Worm (Caenorhabditis elegans) whole organism, late embryonic: ENCODE data around the gene T03G11.10.

Experiments
- C08G9.2 ChIP-seq: sonication (generic microtip); optimal IDR thresholded peaks from 2 replicates; lab custom pipeline; 2016; ENCODE audit warnings: mild to moderate bottlenecking, missing genetic modification characterization, moderate library complexity, missing compliant biosample characterization
- K02D7.2 ChIP-seq: sonication (generic microtip); optimal IDR thresholded peaks from 2 replicates; lab custom pipeline; 2017; ENCODE audit warnings: mild to moderate bottlenecking, missing genetic modification characterization, missing compliant biosample characterization
- ahr-1 ChIP-seq: sonication (generic microtip); optimal IDR thresholded peaks from 2 replicates; lab custom pipeline; 2016; ENCODE audit warnings: missing genetic modification characterization, missing compliant biosample characterization
- ama-1 ChIP-seq: fragments of 150-350 bp; optimal IDR thresholded peaks from 2 replicates; lab custom pipeline; 2014
- ceh-14 ChIP-seq: sonication (generic microtip); optimal IDR thresholded peaks from 2 replicates; lab custom pipeline; 2016; ENCODE audit warnings: missing genotype, missing genetic modification characterization, missing compliant biosample characterization
- ceh-18 ChIP-seq: sonication (generic microtip); optimal IDR thresholded peaks from 2 replicates; lab custom pipeline; 2016; ENCODE audit warnings: missing genetic modification characterization, missing compliant biosample characterization
- ceh-19 ChIP-seq: fragments of 200-800 bp; sonication (Bioruptor generic); optimal IDR thresholded peaks from 2 replicates; lab custom pipeline; 2018; ENCODE audit warnings: mild to moderate bottlenecking, missing genetic modification characterization, missing compliant biosample characterization
- ceh-2 ChIP-seq: sonication (generic microtip); optimal IDR thresholded peaks from 2 replicates; lab custom pipeline; 2016; ENCODE audit warnings: missing genotype, missing genetic modification characterization, missing compliant biosample characterization
- ceh-30 ChIP-seq: fragments of 150-350 bp; optimal IDR thresholded peaks from 2 replicates; lab custom pipeline; 2014; ENCODE audit warnings: missing biosample characterization, missing genetic modification characterization
- ceh-31 ChIP-seq: sonication (generic microtip); optimal IDR thresholded peaks from 2 replicates; lab custom pipeline; 2016; ENCODE audit warnings: missing genetic modification characterization, missing compliant biosample characterization
- ceh-34 ChIP-seq: sonication (generic microtip); optimal IDR thresholded peaks from 2 replicates; lab custom pipeline; 2016; ENCODE audit warnings: mild to moderate bottlenecking, missing genetic modification characterization, missing compliant biosample characterization
- ceh-48 ChIP-seq: sonication (generic microtip); optimal IDR thresholded peaks from 2 replicates; lab custom pipeline; 2016; ENCODE audit warnings: missing genetic modification characterization, inconsistent platforms, missing compliant biosample characterization
- dve-1 ChIP-seq: sonication (generic microtip); optimal IDR thresholded peaks from 2 replicates; lab custom pipeline; 2017; ENCODE audit warnings: antibody characterized with exemption, mild to moderate bottlenecking, missing genetic modification characterization, missing compliant biosample characterization
- elt-2 ChIP-seq: sonication (generic microtip); optimal IDR thresholded peaks from 2 replicates; lab custom pipeline; 2016; ENCODE audit warnings: missing genetic modification reagents, missing genetic modification characterization, missing compliant biosample characterization
- fkh-6 ChIP-seq: sonication (generic microtip); optimal IDR thresholded peaks from 2 replicates; lab custom pipeline; 2016; ENCODE audit warnings: missing genetic modification characterization, missing compliant biosample characterization
- gmeb-2 ChIP-seq: sonication (generic microtip); optimal IDR thresholded peaks from 2 replicates; lab custom pipeline; 2016; ENCODE audit warnings: missing genetic modification characterization, inconsistent platforms, missing compliant biosample characterization
- hlh-6 ChIP-seq: sonication (generic microtip); optimal IDR thresholded peaks from 2 replicates; lab custom pipeline; 2016; ENCODE audit warnings: missing genotype, missing genetic modification characterization, missing compliant biosample characterization
- lim-6 ChIP-seq: sonication (generic microtip); optimal IDR thresholded peaks from 2 replicates; lab custom pipeline; 2016; ENCODE audit warnings: missing genetic modification characterization, missing compliant biosample characterization
- nfya-1 ChIP-seq: sonication (generic microtip); optimal IDR thresholded peaks from 2 replicates; lab custom pipeline; 2017; ENCODE audit warnings: missing genetic modification characterization, mild to moderate bottlenecking, missing compliant biosample characterization, antibody characterized with exemption, moderate library complexity
- nhr-11 ChIP-seq: fragments of 150-350 bp; optimal IDR thresholded peaks from 2 replicates; lab custom pipeline; 2014; ENCODE audit warnings: missing biosample characterization, missing genetic modification characterization
- nhr-232 ChIP-seq: sonication (generic microtip); optimal IDR thresholded peaks from 2 replicates; lab custom pipeline; 2016; ENCODE audit warnings: missing genetic modification characterization, missing compliant biosample characterization
- pag-3 ChIP-seq: sonication (generic microtip); optimal IDR thresholded peaks from 2 replicates; lab custom pipeline; 2016; ENCODE audit warnings: missing compliant biosample characterization, missing genetic modification characterization, borderline replicate concordance
- pat-9 ChIP-seq: fragments of 200-800 bp; sonication (Bioruptor generic); optimal IDR thresholded peaks from 2 replicates; lab custom pipeline; 2018; ENCODE audit warnings: mild to moderate bottlenecking, missing genetic modification characterization, moderate library complexity, missing compliant biosample characterization
- pax-1 ChIP-seq: fragments of 150-350 bp; optimal IDR thresholded peaks from 2 replicates; lab custom pipeline; 2014; ENCODE audit warnings: missing biosample characterization, missing genetic modification characterization
- pha-2 ChIP-seq: sonication (generic microtip); optimal IDR thresholded peaks from 2 replicates; lab custom pipeline; 2017; ENCODE audit warnings: mild to moderate bottlenecking, missing genetic modification characterization, missing compliant biosample characterization
- pqm-1 ChIP-seq: sonication (generic microtip); optimal IDR thresholded peaks from 2 replicates; lab custom pipeline; 2016; ENCODE audit warnings: missing genetic modification characterization, missing compliant biosample characterization
- pros-1 ChIP-seq: fragments of 150-350 bp; optimal IDR thresholded peaks from 2 replicates; lab custom pipeline; 2014; ENCODE audit warnings: missing biosample characterization, missing genetic modification reagents, missing genetic modification characterization
- rnt-1 ChIP-seq: sonication (generic microtip); optimal IDR thresholded peaks from 2 replicates; lab custom pipeline; 2016; ENCODE audit warnings: missing genetic modification characterization, missing compliant biosample characterization
- sdc-2 ChIP-seq: sonication (generic microtip); optimal IDR thresholded peaks from 2 replicates; lab custom pipeline; 2016; ENCODE audit warnings: missing genotype, missing genetic modification characterization, missing compliant biosample characterization
- tbx-2 ChIP-seq: sonication (generic microtip); optimal IDR thresholded peaks from 2 replicates; lab custom pipeline; 2016; ENCODE audit warnings: missing genetic modification characterization, missing compliant biosample characterization
- unc-3 ChIP-seq, 2 experiments: fragments of 200-800 bp in 1 of 2; sonication (Bioruptor generic) in 1 of 2; sonication (generic microtip) in 1 of 2; conservative IDR thresholded peaks in 1 of 2; optimal IDR thresholded peaks in 1 of 2; 2 replicates each; pipeline versions ENCODE4 v1.3.6 to Lab custom; 2016 to 2022; ENCODE audit warnings: missing compliant biosample characterization in 2 of 2, missing genetic modification characterization in 2 of 2, missing genetic modification reagents in 1 of 2
- unc-42 ChIP-seq: sonication (generic microtip); optimal IDR thresholded peaks from 2 replicates; lab custom pipeline; 2016; ENCODE audit warnings: missing genotype, missing genetic modification characterization, missing compliant biosample characterization
- zip-5 ChIP-seq: sonication (generic microtip); optimal IDR thresholded peaks from 2 replicates; lab custom pipeline; 2016; ENCODE audit warnings: missing genetic modification characterization, missing compliant biosample characterization
- ztf-16 ChIP-seq: sonication (generic microtip); optimal IDR thresholded peaks from 2 replicates; lab custom pipeline; 2017; ENCODE audit warnings: missing genetic modification characterization, missing compliant biosample characterization

Gene T03G11.10

ce11 chrX:5135548-5135947 lies 35.4 kb downstream of the T03G11.10 start:
- TF ChIP-seq ceh-19 (GFP tag; lab: Kevin White, UChicago) (no peak), rnt-1 (no peak), ahr-1 (tag; lab: Kevin White, UChicago) (no peak), zip-5 (no peak), hlh-6 (tag; lab: Kevin White, UChicago) (no peak), ceh-48 (tag; lab: Kevin White, UChicago) (no peak), gmeb-2 (tag; lab: Kevin White, UChicago) (no peak), pag-3 (tag; lab: Kevin White, UChicago) (no peak), nhr-232 (tag; lab: Kevin White, UChicago) (no peak)

ce11 chrX:5133980-5134379 lies 37.0 kb downstream of the T03G11.10 start, which contains the start of gene tbc-7:
Gene tbc-7 (plus strand): TSS chrX:5134280.
- TF ChIP-seq nfya-1 (tag; lab: Kevin White, UChicago) = no peak
- no peak for TF ChIP-seq pat-9 (tag; lab: Kevin White, UChicago)
- no peak for TF ChIP-seq ztf-16 (tag; lab: Kevin White, UChicago)
- no peak for TF ChIP-seq ceh-14 (tag; lab: Kevin White, UChicago)

- TF ChIP-seq pqm-1 (tag; lab: Kevin White, UChicago) (no peak), unc-42 (tag; lab: Kevin White, UChicago) (peak; percentile 80)
These were observed 39.2 kb downstream of the T03G11.10 start for ce11 chrX:5131760-5132159.

ce11 chrX:5129447-5129846 lies 41.5 kb downstream of the T03G11.10 start:
- TF ChIP-seq nhr-11 (tag; lab: Kevin White, UChicago) = no peak
- peak; percentile 100 for TF ChIP-seq unc-42 (tag; lab: Kevin White, UChicago)
- no peak for TF ChIP-seq ama-1 (lab: Kevin White, UChicago)
- peak; percentile 43 for TF ChIP-seq ceh-31 (tag; lab: Kevin White, UChicago)
- TF ChIP-seq, all 69 proteins: peak for 2

ce11 chrX:5124288-5124687 lies 46.7 kb downstream of the T03G11.10 start:
- no peak for TF ChIP-seq unc-3 (GFP tag; conservative IDR thresholded peaks at IDR 0.05; lab: Robert Waterston, UW)
- no peak for TF ChIP-seq unc-3 (tag; optimal IDR thresholded peaks at IDR 0.05; lab: Kevin White, UChicago)
- TF ChIP-seq unc-42 (tag; lab: Kevin White, UChicago) = peak; percentile 55
- TF ChIP-seq K02D7.2 (tag; lab: Kevin White, UChicago) = no peak
- no peak for TF ChIP-seq C08G9.2
- TF ChIP-seq ceh-30 (tag; lab: Kevin White, UChicago) = no peak
- no peak for TF ChIP-seq sdc-2 (tag; lab: Kevin White, UChicago)
- no peak for TF ChIP-seq ceh-48 (tag; lab: Kevin White, UChicago)
- no peak for TF ChIP-seq dve-1 (tag; lab: Kevin White, UChicago)
- no peak for TF ChIP-seq fkh-6

ce11 chrX:5122791-5123414 lies 48.1 kb downstream of the T03G11.10 start:
- TF ChIP-seq ceh-31 (tag; lab: Kevin White, UChicago) (peak; percentile 11), ceh-18 (tag; lab: Kevin White, UChicago) (no peak), pha-2 (tag; lab: Kevin White, UChicago) (peak; percentile 51), ceh-34 (tag; lab: Kevin White, UChicago) (peak; percentile 22), sdc-2 (tag; lab: Kevin White, UChicago) (peak; percentile 36), pax-1 (tag; lab: Kevin White, UChicago) (peak; percentile 38), pros-1 (tag; lab: Kevin White, UChicago) (no peak), unc-3 (GFP tag; conservative IDR thresholded peaks at IDR 0.05; lab: Robert Waterston, UW) (no peak), unc-3 (tag; optimal IDR thresholded peaks at IDR 0.05; lab: Kevin White, UChicago) (no peak), ceh-2 (tag; lab: Kevin White, UChicago) (no peak), elt-2 (peak; percentile 41), lim-6 (no peak), ceh-19 (GFP tag; lab: Kevin White, UChicago) (peak; percentile 7), tbx-2 (tag; lab: Kevin White, UChicago) (peak; percentile 22)
- TF ChIP-seq, all 69 proteins: peak for 8
